Worm (Caenorhabditis elegans): ENCODE data around the gene K10H10.5.
A peak's percentile ranks its signal among the peaks of the same experiment; 100 is the strongest.

K10H10.5 gene

DNA sequence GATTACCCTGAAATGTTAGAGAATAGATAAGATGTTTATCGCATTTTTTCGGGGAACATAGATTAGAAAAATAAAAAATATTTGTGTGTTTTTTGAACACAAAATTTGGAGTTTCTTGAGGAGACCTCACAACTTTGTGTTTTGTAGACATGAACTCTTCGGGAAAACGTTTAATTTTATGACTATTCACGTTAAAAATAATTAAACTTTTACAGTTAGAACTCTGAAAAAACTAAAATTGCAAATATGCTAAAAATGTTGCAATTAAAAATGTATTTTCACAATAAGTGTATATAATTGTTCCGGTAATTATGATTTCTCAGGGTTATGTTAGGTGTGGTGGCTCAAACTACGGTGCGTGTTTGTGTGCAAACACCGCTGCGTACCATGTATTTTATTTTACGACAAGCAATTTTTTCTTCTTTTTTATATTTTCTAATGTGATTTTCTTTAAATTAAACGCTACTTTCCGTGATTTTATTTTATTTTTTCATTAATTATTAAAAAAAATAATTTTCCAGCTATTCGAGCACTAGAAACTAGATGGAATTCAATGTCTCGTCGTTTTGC lies 26.8 kb downstream of the K10H10.5 start, which contains the start of the genes F57C2.5 and spat-1 (continued):
- TF ChIP-seq lin-40 (tag; optimal IDR thresholded peaks at IDR 0.05) (peak; percentile 73), Y95B8A.8 (GFP tag; IDR thresholded peaks at IDR 0.05) (0 out of 2 replicates have a peak, but pooled peaks have one; percentile 19), hlh-26 (GFP tag; conservative IDR thresholded peaks at IDR 0.05) (no peak), snpc-3.4 (tag; optimal IDR thresholded peaks at IDR 0.05) (peak; percentile 25), die-1 (tag; optimal IDR thresholded peaks at IDR 0.05) (no peak), ceh-100 (GFP tag; IDR thresholded peaks at IDR 0.05) (peak; percentile 97), let-526 (GFP tag; IDR thresholded peaks at IDR 0.05) (0 out of 2 replicates have a peak, but pooled peaks have one; percentile 10), F33H1.4 (GFP tag; IDR thresholded peaks at IDR 0.05) (peak; percentile 42; the same call in 1 of the 2 replicates), dox-1 (GFP tag; IDR thresholded peaks at IDR 0.05) (peak; percentile 68; the same call in 1 of the 2 replicates), F23B12.7 (tag; optimal IDR thresholded peaks at IDR 0.05; ENCODE audit: insufficient read depth) (peak; percentile 47), ceh-40 (GFP tag; IDR thresholded peaks at IDR 0.05) (no peak), ets-4 (GFP tag; optimal IDR thresholded peaks at IDR 0.05) (no peak), athp-1 (tag; optimal IDR thresholded peaks at IDR 0.05) (peak; percentile 36), dpff-1 (tag; optimal IDR thresholded peaks at IDR 0.05) (no peak), sea-2 (GFP tag; IDR thresholded peaks at IDR 0.05) (no peak), lin-35 (GFP tag; optimal IDR thresholded peaks at IDR 0.05) (no peak), nhr-90 (tag; optimal IDR thresholded peaks at IDR 0.05) (no peak), egl-18 (GFP tag; IDR thresholded peaks at IDR 0.05) (no peak), nfyb-1 (GFP tag; IDR thresholded peaks at IDR 0.05) (no peak), B0336.3 (GFP tag; IDR thresholded peaks at IDR 0.05) (0 out of 2 replicates have a peak, but pooled peaks have one; percentile 23), F49E8.2 (tag; optimal IDR thresholded peaks at IDR 0.05; ENCODE audit: insufficient read depth) (peak; percentile 38), C06A6.2 (GFP tag; conservative IDR thresholded peaks at IDR 0.05) (no peak), hmg-1.2 (GFP tag; IDR thresholded peaks at IDR 0.05) (peak; percentile 49; the same call in 1 of the 2 replicates), zfh-2 (GFP tag; conservative IDR thresholded peaks at IDR 0.05) (no peak), madf-10 (tag; optimal IDR thresholded peaks at IDR 0.05) (peak; percentile 80), lag-1 (GFP tag; IDR thresholded peaks at IDR 0.05) (no peak), akir-1 (GFP tag; optimal IDR thresholded peaks at IDR 0.05) (no peak), ztf-18 (tag; optimal IDR thresholded peaks at IDR 0.05) (peak; percentile 42), fkh-3 (tag; optimal IDR thresholded peaks at IDR 0.05) (no peak), pha-4 (tag; optimal IDR thresholded peaks at IDR 0.05) (no peak), F52B5.7 (tag; optimal IDR thresholded peaks at IDR 0.05) (no peak)

- no peak for TF ChIP-seq ztf-3 (GFP tag; optimal IDR thresholded peaks at IDR 0.05)
- TF ChIP-seq fkh-3 (tag; optimal IDR thresholded peaks at IDR 0.05), result no peak
- TF ChIP-seq snpc-3.4 (tag; optimal IDR thresholded peaks at IDR 0.05), result no peak
- no peak for TF ChIP-seq ztf-25 (GFP tag; IDR thresholded peaks at IDR 0.05)
- no peak for TF ChIP-seq chd-7 (tag; optimal IDR thresholded peaks at IDR 0.05)
- TF ChIP-seq tbx-9 (tag; optimal IDR thresholded peaks at IDR 0.05; ENCODE audit: borderline replicate concordance), result no peak
- TF ChIP-seq nhr-27 (tag; optimal IDR thresholded peaks at IDR 0.05), result no peak
- no peak for TF ChIP-seq ceh-40 (GFP tag; IDR thresholded peaks at IDR 0.05)
- TF ChIP-seq sptf-2 (GFP tag; optimal IDR thresholded peaks at IDR 0.05), result no peak
- no peak for TF ChIP-seq F37B4.10 (GFP tag; IDR thresholded peaks at IDR 0.05)
- TF ChIP-seq nfya-2 (GFP tag; IDR thresholded peaks at IDR 0.05), result no peak
- TF ChIP-seq nfyb-1 (GFP tag; IDR thresholded peaks at IDR 0.05), result no peak
Observed at ce11 chrII:14534000-14534399, 32.5 kb downstream of the K10H10.5 start, which contains the start of gene C04H5.1. Gene C04H5.1 (plus strand): TSS chrII:14534300.
